Fruit fly (Drosophila melanogaster) whole organism, embryonic: Measurements from ENCODE around the gene mRpL35.

Experiments
- CG10565 ChIP-seq: fragments of 200-800 bp; sonication (Bioruptor generic); optimal IDR thresholded peaks from 3 replicates; lab custom pipeline; 2016; ENCODE audit warnings: missing biosample characterization, mild to moderate bottlenecking, missing genetic modification characterization
- CG15073 ChIP-seq: fragments of 200-800 bp; sonication (Bioruptor generic); optimal IDR thresholded peaks from 2 replicates; lab custom pipeline; 2016; ENCODE audit warnings: missing biosample characterization, missing genetic modification characterization
- CG16813 ChIP-seq: fragments of 200-800 bp; sonication (Bioruptor generic); IDR thresholded peaks from 3 replicates; pipeline ENCODE4 v1.3.6; 2022; ENCODE audit warnings: missing biosample characterization, missing genetic modification characterization; ENCODE audit not compliant: partially characterized antibody
- CG17186 ChIP-seq: fragments of 200-800 bp; sonication (Bioruptor generic); optimal IDR thresholded peaks from 3 replicates; lab custom pipeline; 2017; ENCODE audit warnings: missing biosample characterization, missing genetic modification reagents, missing genetic modification characterization
- CG18262 ChIP-seq: fragments of 200-800 bp; optimal IDR thresholded peaks from 3 replicates; lab custom pipeline; 2019; ENCODE audit warnings: missing biosample characterization, mild to moderate bottlenecking, missing genetic modification characterization, moderate library complexity
- CG1832 ChIP-seq: fragments of 200-800 bp; sonication (Bioruptor generic); optimal IDR thresholded peaks from 2 replicates; lab custom pipeline; 2017; ENCODE audit warnings: missing biosample characterization, mild to moderate bottlenecking, missing genetic modification characterization, inconsistent platforms
- CG18619 ChIP-seq: fragments of 200-800 bp; sonication (Bioruptor generic); optimal IDR thresholded peaks from 3 replicates; lab custom pipeline; 2017; ENCODE audit warnings: missing biosample characterization, mild to moderate bottlenecking, missing genetic modification characterization
- CG4424 ChIP-seq: fragments of 200-800 bp; sonication (Bioruptor generic); optimal IDR thresholded peaks from 3 replicates; lab custom pipeline; 2016; ENCODE audit warnings: missing biosample characterization, missing genetic modification characterization
- CG8359 ChIP-seq: fragments of 200-800 bp; sonication (Bioruptor generic); optimal IDR thresholded peaks from 2 replicates; lab custom pipeline; 2017; ENCODE audit warnings: missing biosample characterization, mild to moderate bottlenecking, missing genetic modification characterization, borderline replicate concordance
- CG8765 ChIP-seq: fragments of 200-800 bp; sonication (Bioruptor generic); IDR thresholded peaks from 2 replicates; pipeline ENCODE4 v1.3.6; 2022; ENCODE audit warnings: missing biosample characterization, missing genetic modification characterization
- Dek ChIP-seq: fragments of 200-800 bp; sonication (Bioruptor generic); optimal IDR thresholded peaks from 3 replicates; lab custom pipeline; 2019; ENCODE audit warnings: missing biosample characterization, mild to moderate bottlenecking, missing genetic modification characterization, moderate library complexity
- Dfd ChIP-seq, 2 experiments: fragments of >200 bp; optimal IDR thresholded peaks; 2 replicates each; lab custom pipeline; 2017; ENCODE audit warnings: missing biosample characterization in 2 of 2, missing genetic modification characterization in 2 of 2
- Ets65A ChIP-seq: fragments of 200-800 bp; sonication (Bioruptor generic); peaks from one replicate; lab custom pipeline; 2016; ENCODE audit warnings: missing biosample characterization, missing genetic modification characterization
- Ets97D ChIP-seq: fragments of 200-800 bp; sonication (Bioruptor generic); optimal IDR thresholded peaks from 3 replicates; lab custom pipeline; 2016; ENCODE audit warnings: missing biosample characterization, missing genetic modification characterization
- H15 ChIP-seq: fragments of 200-800 bp; sonication (Bioruptor generic); IDR thresholded peaks from 3 replicates; pipeline ENCODE4 v1.3.6; 2022; ENCODE audit warnings: missing biosample characterization, missing genetic modification characterization
- H2.0 ChIP-seq: fragments of 200-800 bp; sonication (Bioruptor generic); IDR thresholded peaks from 2 replicates; pipeline ENCODE4 v1.3.6; 2022; ENCODE audit warnings: missing biosample characterization, missing genetic modification characterization
- HLH54F ChIP-seq: fragments of 200-800 bp; sonication (Bioruptor generic); optimal IDR thresholded peaks from 3 replicates; lab custom pipeline; 2016; ENCODE audit warnings: missing biosample characterization, missing genetic modification characterization
- Hr3 ChIP-seq: fragments of 200-800 bp; sonication (Bioruptor generic); optimal IDR thresholded peaks from 3 replicates; lab custom pipeline; 2016; ENCODE audit warnings: missing biosample characterization, missing genetic modification characterization
- Hr78 ChIP-seq, 2 experiments: fragments of 200-800 bp in 1 of 2; fragments of >200 bp in 1 of 2; sonication (Bioruptor generic) in 1 of 2; optimal IDR thresholded peaks; 2 replicates each; lab custom pipeline; 2017 to 2019; ENCODE audit warnings: missing biosample characterization in 2 of 2, missing genetic modification characterization in 2 of 2, mild to moderate bottlenecking in 1 of 2, moderate library complexity in 1 of 2
- Hsf ChIP-seq: fragments of 200-800 bp; sonication (Bioruptor generic); optimal IDR thresholded peaks from 3 replicates; lab custom pipeline; 2016; ENCODE audit warnings: missing biosample characterization, missing genetic modification characterization
- Mad ChIP-seq: fragments of 200-800 bp; sonication (Bioruptor generic); optimal IDR thresholded peaks from 2 replicates; lab custom pipeline; 2016; ENCODE audit warnings: missing biosample characterization, missing genetic modification characterization
- Meics ChIP-seq: fragments of 200-800 bp; sonication (Bioruptor generic); optimal IDR thresholded peaks from 2 replicates; lab custom pipeline; 2017; ENCODE audit warnings: missing biosample characterization, mild to moderate bottlenecking, missing genetic modification characterization
- Myb ChIP-seq: fragments of 200-800 bp; sonication (Bioruptor generic); optimal IDR thresholded peaks from 2 replicates; lab custom pipeline; 2016; ENCODE audit warnings: missing biosample characterization, missing genetic modification characterization
- NK7.1 ChIP-seq: fragments of 200-800 bp; sonication (Bioruptor generic); optimal IDR thresholded peaks from 3 replicates; lab custom pipeline; 2016; ENCODE audit warnings: missing biosample characterization, missing genetic modification characterization
- Scr ChIP-seq: fragments of 200-800 bp; sonication (Bioruptor generic); IDR thresholded peaks from 2 replicates; pipeline ENCODE4 v1.3.6; 2022; ENCODE audit warnings: missing biosample characterization, missing genetic modification characterization; ENCODE audit not compliant: partially characterized antibody
- Ssrp ChIP-seq: fragments of 200-800 bp; sonication (Bioruptor generic); optimal IDR thresholded peaks from 2 replicates; lab custom pipeline; 2018; ENCODE audit warnings: missing biosample characterization, mild to moderate bottlenecking, missing genetic modification characterization, moderate library complexity
- al ChIP-seq: fragments of 200-800 bp; sonication (Bioruptor generic); IDR thresholded peaks from 2 replicates; pipeline ENCODE4 v1.3.6; 2022; ENCODE audit warnings: missing biosample characterization, missing genetic modification characterization
- bbx ChIP-seq: fragments of 200-800 bp; sonication (Bioruptor generic); IDR thresholded peaks from 2 replicates; pipeline ENCODE4 v1.3.6; 2022; ENCODE audit warnings: missing biosample characterization, missing genetic modification characterization; ENCODE audit not compliant: partially characterized antibody
- dan ChIP-seq: fragments of 200-800 bp; sonication (Bioruptor generic); IDR thresholded peaks from 2 replicates; pipeline ENCODE4 v1.3.6; 2022; ENCODE audit warnings: missing biosample characterization, missing genetic modification characterization
- dysf ChIP-seq: fragments of 200-800 bp; sonication (Bioruptor generic); IDR thresholded peaks from 3 replicates; pipeline ENCODE4 v1.3.6; 2022; ENCODE audit warnings: missing biosample characterization, missing genetic modification characterization
- fd3F ChIP-seq: fragments of 200-800 bp; sonication (Bioruptor generic); optimal IDR thresholded peaks from 2 replicates; lab custom pipeline; 2018; ENCODE audit warnings: missing biosample characterization, mild to moderate bottlenecking, missing genetic modification characterization, moderate library complexity
- hth ChIP-seq: fragments of >200 bp; optimal IDR thresholded peaks from 2 replicates; lab custom pipeline; 2017; ENCODE audit warnings: inconsistent platforms
- kni ChIP-seq: fragments of 200-800 bp; sonication (Bioruptor generic); optimal IDR thresholded peaks from 3 replicates; lab custom pipeline; 2017; ENCODE audit warnings: mild to moderate bottlenecking, missing biosample characterization, missing genetic modification reagents, missing genetic modification characterization
- lola ChIP-seq, 3 experiments: fragments of >200 bp in 2 of 3; fragments of 200-800 bp in 1 of 3; sonication (Bioruptor generic) in 1 of 3; optimal IDR thresholded peaks; 2 replicates each; lab custom pipeline; 2017 to 2019; ENCODE audit warnings: missing biosample characterization in 3 of 3, missing genetic modification characterization in 3 of 3, mild to moderate bottlenecking in 1 of 3, moderate library complexity in 1 of 3
- nerfin-1 ChIP-seq: fragments of 200-800 bp; sonication (Bioruptor generic); optimal IDR thresholded peaks from 3 replicates; lab custom pipeline; 2019; ENCODE audit warnings: missing biosample characterization, mild to moderate bottlenecking, missing genetic modification characterization, moderate library complexity
- odd ChIP-seq: fragments of 200-800 bp; sonication (Bioruptor generic); optimal IDR thresholded peaks from 2 replicates; lab custom pipeline; 2017; ENCODE audit warnings: missing biosample characterization, mild to moderate bottlenecking, missing genetic modification characterization
- phol ChIP-seq: fragments of 200-800 bp; sonication (Bioruptor generic); optimal IDR thresholded peaks from 3 replicates; lab custom pipeline; 2018; ENCODE audit warnings: missing biosample characterization, mild to moderate bottlenecking, missing genetic modification characterization, moderate library complexity
- salm ChIP-seq: fragments of 200-800 bp; sonication (Bioruptor generic); optimal IDR thresholded peaks from 2 replicates; lab custom pipeline; 2018; ENCODE audit warnings: missing biosample characterization, mild to moderate bottlenecking, missing genetic modification characterization
- scrt ChIP-seq: fragments of 200-800 bp; sonication (Bioruptor generic); optimal IDR thresholded peaks from 2 replicates; lab custom pipeline; 2018; ENCODE audit warnings: missing biosample characterization, mild to moderate bottlenecking, missing genetic modification characterization, moderate library complexity
- sd ChIP-seq: fragments of 200-800 bp; sonication (Bioruptor generic); optimal IDR thresholded peaks from 3 replicates; lab custom pipeline; 2018; ENCODE audit warnings: missing biosample characterization, mild to moderate bottlenecking, missing genetic modification characterization, moderate library complexity
- sima ChIP-seq: fragments of 200-800 bp; sonication (Bioruptor generic); optimal IDR thresholded peaks from 2 replicates; lab custom pipeline; 2016; ENCODE audit warnings: missing biosample characterization, missing genetic modification characterization
- tx ChIP-seq: fragments of 200-800 bp; sonication (Bioruptor generic); optimal IDR thresholded peaks from 2 replicates; lab custom pipeline; 2016; ENCODE audit warnings: missing biosample characterization, missing genetic modification characterization
- vvl ChIP-seq: fragments of 200-800 bp; sonication (Bioruptor generic); IDR thresholded peaks from 2 replicates; pipeline ENCODE4 v1.3.6; 2022; ENCODE audit warnings: missing biosample characterization, missing genetic modification characterization

The mRpL35 gene

DNA sequence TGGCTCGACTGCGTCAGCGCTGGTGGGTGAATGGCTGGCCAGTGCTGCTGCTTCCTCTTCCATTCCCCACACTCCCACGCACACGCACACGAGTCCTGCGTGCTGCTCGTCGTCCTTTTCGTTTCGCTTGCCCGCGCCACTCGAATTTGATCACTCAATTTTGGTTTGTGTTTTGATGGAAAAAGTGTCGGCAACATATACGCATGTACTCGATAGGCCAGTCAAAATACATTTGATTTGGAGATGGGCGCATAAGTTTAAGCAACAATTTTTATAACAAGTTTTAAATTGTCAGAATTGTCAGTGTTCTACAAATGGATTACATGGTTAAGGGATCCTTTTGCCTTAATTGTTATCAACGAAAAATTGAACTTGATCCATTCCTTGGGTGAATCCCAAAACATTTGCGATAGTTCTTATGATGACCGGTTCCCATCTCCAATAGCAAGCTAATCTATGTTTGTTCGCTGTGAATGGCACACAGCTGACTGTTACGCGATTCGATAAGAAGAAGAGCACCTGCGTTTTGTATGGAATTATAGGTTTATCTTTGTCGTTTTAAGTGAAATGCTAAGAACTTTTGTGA, at the start of gene mRpL35, which contains the start of gene Mitofilin (continued):
- peak; percentile 34 for TF ChIP-seq Myb
- peak; percentile 24 for TF ChIP-seq NK7.1 (GFP tag; lab: Kevin White, UChicago)
- TF ChIP-seq hth (lab: Kevin White, UChicago) = no peak
- peak; percentile 24 for TF ChIP-seq CG18619 (GFP tag; lab: Kevin White, UChicago)
- no peak for TF ChIP-seq scrt
- TF ChIP-seq Ssrp (tag; lab: Kevin White, UChicago) = peak; percentile 10
- no peak for TF ChIP-seq odd (GFP tag; lab: Kevin White, UChicago)
- peak; percentile 44 for TF ChIP-seq Hsf (GFP tag; lab: Kevin White, UChicago)
- TF ChIP-seq CG17186 = peak; percentile 2
- 0 out of 3 replicates have a peak, but pooled peaks have one; percentile 7 for TF ChIP-seq H15
- TF ChIP-seq CG10565 (GFP tag; lab: Kevin White, UChicago) = no peak
- no peak for TF ChIP-seq Mad
- no peak for TF ChIP-seq fd3F
- peak; percentile 47 for TF ChIP-seq HLH54F (GFP tag; lab: Kevin White, UChicago)
- TF ChIP-seq dysf = peak; percentile 23; the same call in 1 of the 3 replicates
- TF ChIP-seq Scr (GFP tag; lab: Robert Waterston, UW) = peak; percentile 71
- TF ChIP-seq dan (GFP tag; lab: Robert Waterston, UW) = no peak
- peak; percentile 46 for TF ChIP-seq Ets97D (GFP tag; lab: Kevin White, UChicago)
- TF ChIP-seq H2.0 (GFP tag; lab: Robert Waterston, UW) = peak; percentile 27; the same call in 1 of the 2 replicates
- TF ChIP-seq vvl (GFP tag; lab: Robert Waterston, UW) = peak; percentile 47; the same call in 1 of the 2 replicates
- peak; percentile 90 for TF ChIP-seq Ets65A (GFP tag; lab: Kevin White, UChicago)
- peak; percentile 55 for TF ChIP-seq tx
- TF ChIP-seq CG15073 (GFP tag; lab: Kevin White, UChicago) = no peak
- TF ChIP-seq Dek (tag; lab: Kevin White, UChicago) = peak; percentile 21
- no peak for TF ChIP-seq Dfd (GFP tag; optimal IDR thresholded peaks at IDR 0.05; lab: Kevin White, UChicago)
- TF ChIP-seq CG18262 (tag; lab: Kevin White, UChicago) = peak; percentile 41
- TF ChIP-seq Hr78 (GFP tag; optimal IDR thresholded peaks at IDR 0.05; lab: Kevin White, UChicago) = no peak
- TF ChIP-seq lola (GFP tag; optimal IDR thresholded peaks at IDR 0.05; lab: Kevin White, UChicago) = peak in 1 of 3 experiments; percentile 53
- TF ChIP-seq phol = peak; percentile 55
- TF ChIP-seq Meics (GFP tag; lab: Kevin White, UChicago) = peak; percentile 28
- peak; percentile 9 for TF ChIP-seq Hr3
- TF ChIP-seq CG8359 (GFP tag; lab: Kevin White, UChicago) = no peak
- no peak for TF ChIP-seq nerfin-1 (tag; lab: Kevin White, UChicago)
- TF ChIP-seq CG8765 = peak; percentile 19; the same call in 1 of the 2 replicates
- peak; percentile 2 for TF ChIP-seq kni
- TF ChIP-seq CG4424 (GFP tag; lab: Kevin White, UChicago) = peak; percentile 38
- TF ChIP-seq bbx = peak; percentile 53
- no peak for TF ChIP-seq sd (tag; lab: Kevin White, UChicago)
- no peak for TF ChIP-seq CG1832 (GFP tag; lab: Kevin White, UChicago)
- TF ChIP-seq sima (GFP tag; lab: Kevin White, UChicago) = no peak
- peak; percentile 78 for TF ChIP-seq CG16813 (GFP tag; lab: Robert Waterston, UW)
- TF ChIP-seq al (GFP tag; lab: Robert Waterston, UW) = 0 out of 2 replicates have a peak, but pooled peaks have one; percentile 37
- TF ChIP-seq salm (tag; lab: Kevin White, UChicago) = no peak
